Worm (Caenorhabditis elegans) whole organism, L4 larva: Measurements from ENCODE around the gene C06C6.8.

Source experiments
- dmd-6 ChIP-seq: fragments of 200-800 bp; sonication (Bioruptor generic); IDR thresholded peaks from 2 replicates; pipeline ENCODE4 v1.3.6; 2022; ENCODE audit warnings: missing genetic modification reagents, missing genetic modification characterization, missing compliant biosample characterization
- lim-7 ChIP-seq: fragments of 200-800 bp; sonication (Bioruptor generic); IDR thresholded peaks from 2 replicates; pipeline ENCODE4 v1.3.6; 2022; ENCODE audit warnings: missing genetic modification characterization, missing compliant biosample characterization
- nhr-76 ChIP-seq: fragments of 150-350 bp; optimal IDR thresholded peaks from 2 replicates; lab custom pipeline; 2014; ENCODE audit warnings: missing biosample characterization, missing genetic modification characterization
- zfp-2 ChIP-seq: sonication (generic microtip); optimal IDR thresholded peaks from 2 replicates; lab custom pipeline; 2016; ENCODE audit warnings: mild to moderate bottlenecking, missing genetic modification characterization, missing compliant biosample characterization

DNA sequence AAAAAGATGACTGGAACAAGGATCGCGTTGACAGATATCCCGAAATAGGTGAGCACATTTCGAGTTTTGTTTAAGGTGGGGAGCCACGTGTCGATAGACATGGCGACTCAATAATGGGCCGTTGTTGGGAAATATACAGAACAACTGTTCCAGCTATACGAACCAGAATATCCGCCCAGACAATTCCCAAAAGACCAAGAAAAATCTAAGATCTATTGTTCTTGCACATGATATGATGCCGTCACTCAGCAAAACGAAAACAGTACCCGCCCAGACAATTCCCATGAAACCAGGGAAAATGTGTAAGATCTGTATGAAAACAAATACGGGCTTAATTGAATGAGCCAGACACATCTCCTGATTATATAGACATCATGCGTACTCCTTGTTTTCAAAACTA lies 10.6 kb downstream of the C06C6.8 start, which contains the start of gene str-231:
- TF ChIP-seq nhr-76 (tag; lab: Kevin White, UChicago) (no peak), lim-7 (GFP tag; lab: Robert Waterston, UW) (no peak), zfp-2 (tag; lab: Kevin White, UChicago) (no peak), dmd-6 (GFP tag; lab: Robert Waterston, UW) (no peak)
